Worm (Caenorhabditis elegans) whole organism, young adult: Measurements from ENCODE around the gene best-19.

Source experiments
- B0336.3 ChIP-seq: fragments of 200-800 bp; sonication (Bioruptor generic); IDR thresholded peaks from 2 replicates; pipeline ENCODE4 v1.3.6; 2022; ENCODE audit warnings: missing genetic modification characterization, missing compliant biosample characterization
- K12H6.12 ChIP-seq: fragments of 200-800 bp; sonication (Bioruptor generic); optimal IDR thresholded peaks from 2 replicates; lab custom pipeline; 2018; ENCODE audit warnings: mild to moderate bottlenecking, missing genetic modification characterization, missing compliant biosample characterization
- akir-1 ChIP-seq: fragments of 200-800 bp; sonication (Bioruptor generic); optimal IDR thresholded peaks from 2 replicates; lab custom pipeline; 2018; ENCODE audit warnings: mild to moderate bottlenecking, missing genetic modification characterization, moderate library complexity, missing compliant biosample characterization
- attf-6 ChIP-seq: fragments of 200-800 bp; sonication (Bioruptor generic); IDR thresholded peaks from 2 replicates; pipeline ENCODE4 v1.3.6; 2022; ENCODE audit warnings: missing genetic modification reagents, missing genetic modification characterization, missing compliant biosample characterization
- ceh-100 ChIP-seq: fragments of 200-800 bp; sonication (Bioruptor generic); IDR thresholded peaks from 2 replicates; pipeline ENCODE4 v1.3.6; 2022; ENCODE audit warnings: missing genetic modification reagents, missing genetic modification characterization, missing compliant biosample characterization
- mxl-1 ChIP-seq: sonication (generic microtip); optimal IDR thresholded peaks from 2 replicates; lab custom pipeline; 2016; ENCODE audit warnings: missing genetic modification characterization, missing compliant biosample characterization
- nfya-1 ChIP-seq: sonication (generic microtip); optimal IDR thresholded peaks from 2 replicates; lab custom pipeline; 2017; ENCODE audit warnings: antibody characterized with exemption, missing compliant biosample characterization, missing genetic modification characterization, borderline replicate concordance; ENCODE audit not compliant: insufficient read depth
- snpc-3.4 ChIP-seq: sonication (generic microtip); optimal IDR thresholded peaks from 2 replicates; lab custom pipeline; 2017; ENCODE audit warnings: missing genetic modification characterization, mild to moderate bottlenecking, missing compliant biosample characterization, antibody characterized with exemption, moderate library complexity, missing genotype, missing genetic modification reagents
- unc-62 ChIP-seq: fragments of 150-350 bp; optimal IDR thresholded peaks from 2 replicates; lab custom pipeline; 2014; ENCODE audit warnings: missing biosample characterization, missing genetic modification reagents, missing genetic modification characterization
- ztf-25 ChIP-seq: fragments of 200-800 bp; sonication (Bioruptor generic); IDR thresholded peaks from 2 replicates; pipeline ENCODE4 v1.3.6; 2022; ENCODE audit warnings: missing genetic modification reagents, missing genetic modification characterization, missing compliant biosample characterization

- TF ChIP-seq mxl-1 (tag; lab: Kevin White, UChicago) (no peak), ceh-100 (GFP tag; lab: Robert Waterston, UW) (no peak), B0336.3 (no peak), K12H6.12 (no peak), attf-6 (GFP tag; lab: Robert Waterston, UW) (no peak), akir-1 (GFP tag; lab: Kevin White, UChicago) (no peak), snpc-3.4 (no peak), ztf-25 (GFP tag; lab: Robert Waterston, UW) (no peak), nfya-1 (tag; lab: Kevin White, UChicago) (no peak), unc-62 (no peak)
Measured at ce11 chrIV:282008-282407, 1.4 kb upstream of the best-19 start.
